Worm (Caenorhabditis elegans) whole organism, L4 larva: Measurements from ENCODE around the gene F27C8.2.

Source experiments
- F49E8.2 ChIP-seq: sonication (generic microtip); optimal IDR thresholded peaks from 2 replicates; lab custom pipeline; 2016; ENCODE audit warnings: missing compliant biosample characterization, mild to moderate bottlenecking, missing genetic modification characterization, borderline replicate concordance
- ZK546.5 ChIP-seq, 2 experiments: sonication (generic microtip); optimal IDR thresholded peaks; 2 replicates each; lab custom pipeline; 2017; ENCODE audit warnings: missing biosample characterization in 2 of 2, missing genetic modification characterization in 2 of 2
- lsy-2 ChIP-seq, 2 experiments: fragments of 150-350 bp in 1 of 2; sonication (generic microtip) in 1 of 2; optimal IDR thresholded peaks; 2 replicates each; lab custom pipeline; 2014 to 2017; ENCODE audit warnings: missing biosample characterization in 2 of 2, missing genetic modification characterization in 2 of 2

DNA sequence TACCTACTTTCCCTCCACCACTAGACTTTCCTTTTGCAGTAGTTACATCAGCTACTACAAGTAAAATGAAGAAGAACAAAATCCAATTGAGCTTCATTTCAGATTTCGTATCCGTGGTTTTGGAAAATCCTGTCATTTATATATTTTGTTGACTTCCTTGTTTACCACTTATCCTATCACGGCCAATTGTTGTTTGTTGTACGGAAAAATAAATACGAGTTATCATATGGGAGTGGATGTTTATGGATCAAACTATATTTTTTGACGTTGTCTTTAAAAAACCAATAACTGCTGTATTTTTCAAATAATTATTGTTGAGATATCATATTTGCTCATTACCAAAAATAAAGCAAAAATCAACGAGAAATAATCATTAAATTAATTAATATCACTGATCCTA is 27.1 kb downstream of the F27C8.2 start, which contains the start of gene W09C2.9:
- no peak for TF ChIP-seq lsy-2 (tag; optimal IDR thresholded peaks at IDR 0.05; lab: Kevin White, UChicago)
- no peak for TF ChIP-seq F49E8.2 (tag; lab: Kevin White, UChicago)
- TF ChIP-seq ZK546.5 (tag; optimal IDR thresholded peaks at IDR 0.05; lab: Kevin White, UChicago): no peak
